Fruit fly (Drosophila melanogaster) whole organism, embryonic: ENCODE data around the gene CG15431.

ENCODE experiments used
- Blimp-1 ChIP-seq: fragments of 200-800 bp; sonication (Bioruptor generic); optimal IDR thresholded peaks from 3 replicates; lab custom pipeline; 2018; ENCODE audit warnings: missing biosample characterization, missing genetic modification characterization, mild to moderate bottlenecking, moderate library complexity, missing genetic modification reagents
- Bteb2 ChIP-seq: fragments of 200-800 bp; sonication (Bioruptor generic); optimal IDR thresholded peaks from 2 replicates; lab custom pipeline; 2016; ENCODE audit warnings: missing biosample characterization, missing genetic modification characterization
- CG12299 ChIP-seq: fragments of 200-800 bp; sonication (Bioruptor generic); optimal IDR thresholded peaks from 2 replicates; lab custom pipeline; 2018; ENCODE audit warnings: missing biosample characterization, mild to moderate bottlenecking, missing genetic modification characterization
- CG15269 ChIP-seq: fragments of 200-800 bp; sonication (Bioruptor generic); optimal IDR thresholded peaks from 2 replicates; lab custom pipeline; 2018; ENCODE audit warnings: missing biosample characterization, mild to moderate bottlenecking, missing genetic modification characterization, moderate library complexity
- CG15479 ChIP-seq: fragments of 200-800 bp; sonication (Bioruptor generic); optimal IDR thresholded peaks from 3 replicates; lab custom pipeline; 2019; ENCODE audit warnings: missing biosample characterization, mild to moderate bottlenecking, missing genetic modification characterization, moderate library complexity
- CG15514 ChIP-seq: fragments of 200-800 bp; sonication (Bioruptor generic); optimal IDR thresholded peaks from 3 replicates; lab custom pipeline; 2017; ENCODE audit warnings: missing biosample characterization, missing genetic modification characterization, mild to moderate bottlenecking, moderate library complexity, missing genetic modification reagents
- CG15696 ChIP-seq: fragments of 200-800 bp; sonication (Bioruptor generic); optimal IDR thresholded peaks from 2 replicates; lab custom pipeline; 2019; ENCODE audit warnings: missing biosample characterization, mild to moderate bottlenecking, missing genetic modification characterization, moderate library complexity
- CG1603 ChIP-seq: fragments of 200-800 bp; sonication (Bioruptor generic); optimal IDR thresholded peaks from 2 replicates; lab custom pipeline; 2019; ENCODE audit warnings: missing biosample characterization, mild to moderate bottlenecking, missing genetic modification characterization, moderate library complexity
- CG17361 ChIP-seq: fragments of 200-800 bp; sonication (Bioruptor generic); IDR thresholded peaks from 3 replicates; pipeline ENCODE4 v1.3.6; 2022; ENCODE audit warnings: missing biosample characterization, missing genetic modification characterization
- CG18262 ChIP-seq: fragments of 200-800 bp; optimal IDR thresholded peaks from 3 replicates; lab custom pipeline; 2019; ENCODE audit warnings: missing biosample characterization, mild to moderate bottlenecking, missing genetic modification characterization, moderate library complexity
- CG2712 ChIP-seq: fragments of 200-800 bp; optimal IDR thresholded peaks from 3 replicates; lab custom pipeline; 2019; ENCODE audit warnings: missing biosample characterization, mild to moderate bottlenecking, missing genetic modification characterization, moderate library complexity
- CG2875 ChIP-seq: fragments of 200-800 bp; sonication (Bioruptor generic); optimal IDR thresholded peaks from 2 replicates; lab custom pipeline; 2017; ENCODE audit warnings: missing biosample characterization, mild to moderate bottlenecking, missing genetic modification characterization, missing genetic modification reagents
- CG32532 ChIP-seq: fragments of 200-800 bp; sonication (Bioruptor generic); IDR thresholded peaks from 2 replicates; pipeline ENCODE4 v1.3.6; 2022; ENCODE audit warnings: missing biosample characterization, missing genetic modification characterization
- CG33557 ChIP-seq: fragments of 200-800 bp; sonication (Bioruptor generic); optimal IDR thresholded peaks from 2 replicates; lab custom pipeline; 2019; ENCODE audit warnings: missing biosample characterization, mild to moderate bottlenecking, missing genetic modification characterization, moderate library complexity
- CG34224 ChIP-seq: fragments of 200-800 bp; sonication (Bioruptor generic); IDR thresholded peaks from 3 replicates; pipeline ENCODE4 v1.3.6; 2022; ENCODE audit warnings: missing biosample characterization, missing genetic modification characterization; ENCODE audit not compliant: partially characterized antibody
- CG3847 ChIP-seq: fragments of 200-800 bp; sonication (Bioruptor generic); IDR thresholded peaks from 2 replicates; pipeline ENCODE4 v1.3.6; 2022; ENCODE audit warnings: missing biosample characterization, missing genetic modification characterization
- CG4617 ChIP-seq: fragments of 200-800 bp; sonication (Bioruptor generic); optimal IDR thresholded peaks from 3 replicates; lab custom pipeline; 2016; ENCODE audit warnings: missing biosample characterization, missing genetic modification characterization, borderline replicate concordance
- CG4707 ChIP-seq: fragments of 200-800 bp; sonication (Bioruptor generic); optimal IDR thresholded peaks from 2 replicates; lab custom pipeline; 2018; ENCODE audit warnings: missing biosample characterization, mild to moderate bottlenecking, missing genetic modification characterization, moderate library complexity
- CG5953 ChIP-seq: fragments of 200-800 bp; sonication (Bioruptor generic); IDR thresholded peaks from 2 replicates; pipeline ENCODE4 v1.3.6; 2022; ENCODE audit warnings: missing biosample characterization, missing genetic modification characterization
- CG6689 ChIP-seq: fragments of 200-800 bp; sonication (Bioruptor generic); IDR thresholded peaks from 2 replicates; pipeline ENCODE4 v1.3.6; 2022; ENCODE audit warnings: missing biosample characterization, missing genetic modification characterization
- CG7357 ChIP-seq: fragments of 200-800 bp; sonication (Bioruptor generic); IDR thresholded peaks from 3 replicates; pipeline ENCODE4 v1.3.6; 2022; ENCODE audit warnings: missing biosample characterization, missing genetic modification characterization
- CG9609 ChIP-seq: fragments of 200-800 bp; sonication (Bioruptor generic); optimal IDR thresholded peaks from 3 replicates; lab custom pipeline; 2016; ENCODE audit warnings: missing biosample characterization, missing genetic modification characterization
- CG9876 ChIP-seq: fragments of 200-800 bp; sonication (Bioruptor generic); optimal IDR thresholded peaks from 2 replicates; lab custom pipeline; 2016; ENCODE audit warnings: missing biosample characterization, missing genetic modification characterization
- Dll ChIP-seq: fragments of 200-800 bp; sonication (Bioruptor generic); IDR thresholded peaks from 4 replicates; pipeline ENCODE4 v1.3.6; 2022; ENCODE audit warnings: missing biosample characterization, missing genetic modification characterization; ENCODE audit not compliant: partially characterized antibody
- Dp ChIP-seq: fragments of 200-800 bp; sonication (Bioruptor generic); optimal IDR thresholded peaks from 2 replicates; lab custom pipeline; 2018; ENCODE audit warnings: missing biosample characterization, mild to moderate bottlenecking, missing genetic modification characterization, moderate library complexity
- Ets97D ChIP-seq: fragments of 200-800 bp; sonication (Bioruptor generic); optimal IDR thresholded peaks from 3 replicates; lab custom pipeline; 2016; ENCODE audit warnings: missing biosample characterization, missing genetic modification characterization
- HLHmδ ChIP-seq: fragments of 200-800 bp; sonication (Bioruptor generic); optimal IDR thresholded peaks from 2 replicates; lab custom pipeline; 2018; ENCODE audit warnings: missing biosample characterization, mild to moderate bottlenecking, missing genetic modification characterization, moderate library complexity
- Oli ChIP-seq: fragments of 200-800 bp; sonication (Bioruptor generic); optimal IDR thresholded peaks from 2 replicates; lab custom pipeline; 2018; ENCODE audit warnings: missing biosample characterization, mild to moderate bottlenecking, missing genetic modification characterization, moderate library complexity
- Poxn ChIP-seq: fragments of 200-800 bp; sonication (Bioruptor generic); IDR thresholded peaks from 2 replicates; pipeline ENCODE4 v1.3.6; 2022; ENCODE audit warnings: missing biosample characterization, missing genetic modification characterization
- Rx ChIP-seq: fragments of 200-800 bp; sonication (Bioruptor generic); IDR thresholded peaks from 2 replicates; pipeline ENCODE4 v1.3.6; 2022; ENCODE audit warnings: missing biosample characterization, missing genetic modification characterization
- Taf1 ChIP-seq: fragments of 200-800 bp; sonication (Bioruptor generic); IDR thresholded peaks from 2 replicates; pipeline ENCODE4 v1.3.6; 2022; ENCODE audit warnings: missing biosample characterization, missing genetic modification characterization
- YL-1 ChIP-seq: fragments of 200-800 bp; sonication (Bioruptor generic); optimal IDR thresholded peaks from 3 replicates; lab custom pipeline; 2017; ENCODE audit warnings: missing biosample characterization, mild to moderate bottlenecking, missing genetic modification characterization
- bigmax ChIP-seq: fragments of 200-800 bp; sonication (Bioruptor generic); optimal IDR thresholded peaks from 2 replicates; lab custom pipeline; 2018; ENCODE audit warnings: missing biosample characterization, mild to moderate bottlenecking, missing genetic modification characterization
- bsh ChIP-seq, 2 experiments: fragments of 200-800 bp; sonication (Bioruptor generic); optimal IDR thresholded peaks; 2 replicates each; lab custom pipeline; 2017 to 2018; ENCODE audit warnings: mild to moderate bottlenecking in 2 of 2, missing biosample characterization in 2 of 2, missing genetic modification characterization in 2 of 2, moderate library complexity in 1 of 2
- disco-r ChIP-seq: fragments of 200-800 bp; sonication (Bioruptor generic); optimal IDR thresholded peaks from 2 replicates; lab custom pipeline; 2016; ENCODE audit warnings: missing biosample characterization, missing genetic modification characterization
- ems ChIP-seq: fragments of 200-800 bp; sonication (Bioruptor generic); optimal IDR thresholded peaks from 3 replicates; lab custom pipeline; 2016; ENCODE audit warnings: missing biosample characterization, missing genetic modification characterization
- eve ChIP-seq, 2 experiments: fragments of >200 bp; optimal IDR thresholded peaks; 2 replicates each; lab custom pipeline; 2017; ENCODE audit warnings: missing biosample characterization in 2 of 2, missing genetic modification characterization in 2 of 2
- exex ChIP-seq: fragments of 200-800 bp; sonication (Bioruptor generic); optimal IDR thresholded peaks from 4 replicates; lab custom pipeline; 2018; ENCODE audit warnings: missing biosample characterization, mild to moderate bottlenecking, missing genetic modification characterization, moderate library complexity
- fd64A ChIP-seq: fragments of 200-800 bp; sonication (Bioruptor generic); optimal IDR thresholded peaks from 3 replicates; lab custom pipeline; 2018; ENCODE audit warnings: missing biosample characterization, mild to moderate bottlenecking, missing genetic modification characterization
- fd96Cb ChIP-seq: fragments of 200-800 bp; sonication (Bioruptor generic); optimal IDR thresholded peaks from 2 replicates; lab custom pipeline; 2018; ENCODE audit warnings: missing biosample characterization, mild to moderate bottlenecking, missing genetic modification characterization, moderate library complexity
- gsb ChIP-seq: fragments of 200-800 bp; sonication (Bioruptor generic); IDR thresholded peaks from 2 replicates; pipeline ENCODE4 v1.3.6; 2022; ENCODE audit warnings: missing biosample characterization, missing genetic modification characterization
- luna ChIP-seq: fragments of 200-800 bp; sonication (Bioruptor generic); optimal IDR thresholded peaks from 2 replicates; lab custom pipeline; 2016; ENCODE audit warnings: missing biosample characterization, missing genetic modification characterization
- phol ChIP-seq: fragments of 200-800 bp; sonication (Bioruptor generic); optimal IDR thresholded peaks from 3 replicates; lab custom pipeline; 2018; ENCODE audit warnings: missing biosample characterization, mild to moderate bottlenecking, missing genetic modification characterization, moderate library complexity
- sima ChIP-seq: fragments of 200-800 bp; sonication (Bioruptor generic); optimal IDR thresholded peaks from 2 replicates; lab custom pipeline; 2016; ENCODE audit warnings: missing biosample characterization, missing genetic modification characterization
- sisA ChIP-seq: fragments of 200-800 bp; sonication (Bioruptor generic); IDR thresholded peaks from 2 replicates; pipeline ENCODE4 v1.3.6; 2022; ENCODE audit warnings: missing biosample characterization, missing genetic modification characterization
- slou ChIP-seq: fragments of 200-800 bp; sonication (Bioruptor generic); optimal IDR thresholded peaks from 3 replicates; lab custom pipeline; 2016; ENCODE audit warnings: missing biosample characterization, missing genetic modification characterization
- slp2 ChIP-seq: fragments of 200-800 bp; sonication (Bioruptor generic); optimal IDR thresholded peaks from 2 replicates; lab custom pipeline; 2016; ENCODE audit warnings: missing biosample characterization, missing genetic modification characterization
- tup ChIP-seq: fragments of 200-800 bp; sonication (Bioruptor generic); optimal IDR thresholded peaks from 2 replicates; lab custom pipeline; 2016; ENCODE audit warnings: missing biosample characterization, mild to moderate bottlenecking, missing genetic modification characterization, moderate library complexity
- tx ChIP-seq: fragments of 200-800 bp; sonication (Bioruptor generic); optimal IDR thresholded peaks from 2 replicates; lab custom pipeline; 2016; ENCODE audit warnings: missing biosample characterization, missing genetic modification characterization
- vfl ChIP-seq: fragments of 200-800 bp; sonication (Bioruptor generic); optimal IDR thresholded peaks from 2 replicates; lab custom pipeline; 2016; ENCODE audit warnings: missing biosample characterization, missing genetic modification characterization
- vnd ChIP-seq: fragments of 200-800 bp; sonication (Bioruptor generic); IDR thresholded peaks from 3 replicates; pipeline ENCODE4 v1.3.6; 2022; ENCODE audit warnings: missing biosample characterization, missing genetic modification characterization; ENCODE audit not compliant: partially characterized antibody

The CG15431 gene

DNA sequence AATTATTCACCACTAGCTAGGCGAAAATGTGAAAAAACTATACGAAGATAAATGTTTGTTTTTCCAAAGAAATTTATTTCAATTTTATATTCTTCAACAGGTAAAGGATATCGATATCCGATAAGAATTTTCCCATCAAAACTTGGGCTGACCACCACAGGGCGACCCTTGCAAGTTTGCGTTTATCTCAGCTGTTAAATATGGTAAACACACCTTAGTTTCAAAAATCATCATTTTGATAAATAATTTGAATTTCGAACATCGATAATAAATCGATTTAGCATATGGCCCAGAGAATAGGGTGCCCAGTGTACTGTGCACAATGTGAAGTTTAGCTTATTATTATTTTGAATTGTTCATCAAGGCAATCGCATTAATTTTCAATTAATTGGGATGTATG, 22.2 kb upstream of the CG15431 start, which contains the start of the genes CG15443 and Paris (continued):
- TF ChIP-seq tup (GFP tag; lab: Kevin White, UChicago) (no peak), CG12299 (tag; lab: Kevin White, UChicago) (no peak), Taf1 (GFP tag; lab: Robert Waterston, UW) (no peak), sima (GFP tag; lab: Kevin White, UChicago) (no peak), CG7357 (GFP tag; lab: Robert Waterston, UW) (no peak), CG2712 (tag; lab: Kevin White, UChicago) (peak; percentile 29), CG15514 (GFP tag; lab: Kevin White, UChicago) (peak; percentile 54), CG2875 (no peak), exex (tag; lab: Kevin White, UChicago) (no peak), CG18262 (peak; percentile 7), Bteb2 (GFP tag; lab: Kevin White, UChicago) (no peak), luna (GFP tag; lab: Kevin White, UChicago) (no peak), slou (GFP tag; lab: Kevin White, UChicago) (no peak), CG9609 (GFP tag; lab: Kevin White, UChicago) (no peak), fd96Cb (tag; lab: Kevin White, UChicago) (no peak), fd64A (GFP tag; lab: Kevin White, UChicago) (no peak), CG6689 (GFP tag; lab: Robert Waterston, UW) (no peak), Rx (GFP tag; lab: Robert Waterston, UW) (no peak), sisA (GFP tag; lab: Robert Waterston, UW) (no peak), vfl (GFP tag; lab: Kevin White, UChicago) (no peak), disco-r (GFP tag; lab: Kevin White, UChicago) (no peak), gsb (GFP tag; lab: Robert Waterston, UW) (no peak), slp2 (no peak), CG3847 (no peak), CG1603 (peak; percentile 65), CG34224 (GFP tag; lab: Robert Waterston, UW) (peak; percentile 75), CG4707 (GFP tag; lab: Kevin White, UChicago) (no peak), ems (GFP tag; lab: Kevin White, UChicago) (no peak), CG5953 (no peak), CG17361 (GFP tag; lab: Robert Waterston, UW) (no peak), Dp (peak; percentile 77), CG33557 (GFP tag; lab: Kevin White, UChicago) (peak; percentile 35), YL-1 (no peak), HLHmδ (GFP tag; lab: Kevin White, UChicago) (no peak), CG15269 (no peak), eve (GFP tag; optimal IDR thresholded peaks at IDR 0.05; lab: Kevin White, UChicago) (no peak), phol (tag; lab: Kevin White, UChicago) (peak; percentile 38), bsh (GFP tag; optimal IDR thresholded peaks at IDR 0.05; lab: Kevin White, UChicago) (no peak), Dll (GFP tag; lab: Robert Waterston, UW) (peak; percentile 45; the same call in 2 of the 4 replicates), vnd (GFP tag; lab: Robert Waterston, UW) (peak; percentile 90), Ets97D (GFP tag; lab: Kevin White, UChicago) (peak; percentile 41), Oli (no peak), CG32532 (GFP tag; lab: Robert Waterston, UW) (peak; percentile 58; the same call in 1 of the 2 replicates), CG15479 (no peak), CG15696 (tag; lab: Kevin White, UChicago) (no peak), Poxn (no peak), tx (GFP tag; lab: Kevin White, UChicago) (no peak), CG4617 (no peak), Blimp-1 (no peak), bigmax (GFP tag; lab: Kevin White, UChicago) (no peak), CG9876 (no peak)
